Fruit fly (Drosophila melanogaster): ENCODE results near the gene CG8475.
A peak's percentile ranks its signal among the peaks of the same experiment; 100 is the strongest.

Gene CG8475

DNA sequence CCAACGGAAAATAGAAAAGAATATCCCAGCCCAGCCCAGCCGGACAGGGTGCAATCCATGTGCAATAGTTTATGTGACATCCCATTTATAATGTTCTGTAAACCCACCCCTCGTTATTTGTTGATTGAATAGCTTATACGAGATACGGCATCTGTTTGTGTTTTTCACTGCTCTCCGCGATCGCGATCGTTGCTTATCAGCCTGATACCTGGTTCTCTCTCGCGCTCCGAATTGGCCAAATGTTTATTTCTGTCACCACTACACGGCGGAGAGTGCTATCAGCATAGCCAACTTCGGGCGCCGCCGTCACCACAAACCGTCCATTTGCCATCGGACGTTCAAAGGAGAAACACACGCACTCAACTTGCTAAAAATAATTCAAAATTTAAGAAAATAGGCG lies 17.3 kb upstream of the CG8475 start, which contains the start of gene CG8353:
CG8353 (plus strand) TSS at position 59 of the 400 bp plus-strand sequence.
- TF ChIP-seq CG13624 (GFP tag; optimal IDR thresholded peaks at IDR 0.05) (no peak), Atf3 (GFP tag; optimal IDR thresholded peaks at IDR 0.05) (no peak), gsb (GFP tag; IDR thresholded peaks at IDR 0.05) (no peak), dmrt11E (tag; optimal IDR thresholded peaks at IDR 0.05) (no peak), gcm (GFP tag; optimal IDR thresholded peaks at IDR 0.05) (no peak), Kr (GFP tag; optimal IDR thresholded peaks at IDR 0.05) (no peak), gt (GFP tag; IDR thresholded peaks at IDR 0.05) (no peak), CG6654 (GFP tag; optimal IDR thresholded peaks at IDR 0.05) (no peak), Deaf1 (tag; optimal IDR thresholded peaks at IDR 0.05) (peak; percentile 83), HmgZ (tag; optimal IDR thresholded peaks at IDR 0.05) (peak; percentile 52), Ets65A (GFP tag) (peak; percentile 14), disco-r (GFP tag; optimal IDR thresholded peaks at IDR 0.05) (no peak), CrebB (tag; optimal IDR thresholded peaks at IDR 0.05) (no peak), Fer2 (tag; optimal IDR thresholded peaks at IDR 0.05) (no peak), bsh (GFP tag; optimal IDR thresholded peaks at IDR 0.05) (no peak), CG10462 (GFP tag; optimal IDR thresholded peaks at IDR 0.05) (no peak), kah (GFP tag; optimal IDR thresholded peaks at IDR 0.05) (no peak), ftz-f1 (GFP tag; optimal IDR thresholded peaks at IDR 0.05) (no peak), CG2678 (tag; optimal IDR thresholded peaks at IDR 0.05) (no peak), bcd (GFP tag; optimal IDR thresholded peaks at IDR 0.05) (no peak), CG7928 (GFP tag; optimal IDR thresholded peaks at IDR 0.05) (no peak), CG14014 (GFP tag; IDR thresholded peaks at IDR 0.05) (no peak), CG8944 (GFP tag; optimal IDR thresholded peaks at IDR 0.05) (no peak), NC2β (GFP tag; optimal IDR thresholded peaks at IDR 0.05) (no peak), CG12942 (GFP tag; optimal IDR thresholded peaks at IDR 0.05) (no peak), sna (GFP tag; IDR thresholded peaks at IDR 0.05; ENCODE audit: partially characterized antibody) (no peak), seq (GFP tag; IDR thresholded peaks at IDR 0.05) (0 out of 2 replicates have a peak, but pooled peaks have one; percentile 30), CG4707 (GFP tag; optimal IDR thresholded peaks at IDR 0.05) (no peak), maf-S (GFP tag; optimal IDR thresholded peaks at IDR 0.05) (no peak), croc (GFP tag; conservative IDR thresholded peaks at IDR 0.05) (no peak), E2f2 (GFP tag; IDR thresholded peaks at IDR 0.05) (no peak), CG7963 (GFP tag; IDR thresholded peaks at IDR 0.05; ENCODE audit: partially characterized antibody) (no peak), lbe (GFP tag; optimal IDR thresholded peaks at IDR 0.05) (no peak), Mrtf (GFP tag; IDR thresholded peaks at IDR 0.05) (no peak), zfh1 (GFP tag; IDR thresholded peaks at IDR 0.05) (0 out of 3 replicates have a peak, but pooled peaks have one; percentile 50), Mes4 (GFP tag; optimal IDR thresholded peaks at IDR 0.05) (no peak), Sry-δ (GFP tag; optimal IDR thresholded peaks at IDR 0.05) (peak; percentile 1), MESR4 (GFP tag; optimal IDR thresholded peaks at IDR 0.05) (peak; percentile 28), ERR (GFP tag; optimal IDR thresholded peaks at IDR 0.05) (no peak), chinmo (GFP tag; IDR thresholded peaks at IDR 0.05; ENCODE audit: partially characterized antibody) (no peak), fd3F (GFP tag; optimal IDR thresholded peaks at IDR 0.05) (no peak), gsb-n (tag; optimal IDR thresholded peaks at IDR 0.05) (no peak), CG4404 (GFP tag; IDR thresholded peaks at IDR 0.05) (no peak), CG13287 (GFP tag; IDR thresholded peaks at IDR 0.05; ENCODE audit: partially characterized antibody) (0 out of 2 replicates have a peak, but pooled peaks have one; percentile 20), Adf1 (GFP tag; IDR thresholded peaks at IDR 0.05) (peak; percentile 42; the same call in 1 of the 2 replicates), sima (GFP tag; optimal IDR thresholded peaks at IDR 0.05) (no peak), eve (GFP tag; optimal IDR thresholded peaks at IDR 0.05) (no peak), CG17829 (tag; optimal IDR thresholded peaks at IDR 0.05) (no peak), Oaz (GFP tag; IDR thresholded peaks at IDR 0.05) (no peak), wor (GFP tag; IDR thresholded peaks at IDR 0.05) (no peak), CG15011 (GFP tag; optimal IDR thresholded peaks at IDR 0.05) (no peak), wdn (GFP tag; IDR thresholded peaks at IDR 0.05) (no peak), br (optimal IDR thresholded peaks at IDR 0.05) (no peak)
